Fruit fly (Drosophila melanogaster) whole organism, prepupa: ENCODE data around the gene CG10481.

ENCODE experiments used
- CG10669 ChIP-seq: fragments of 200-800 bp; sonication (Bioruptor generic); optimal IDR thresholded peaks from 3 replicates; lab custom pipeline; 2018; ENCODE audit warnings: missing biosample characterization, mild to moderate bottlenecking, missing genetic modification characterization, moderate library complexity
- CG11762 ChIP-seq: fragments of 200-800 bp; sonication (Bioruptor generic); optimal IDR thresholded peaks from 3 replicates; lab custom pipeline; 2016; ENCODE audit warnings: missing biosample characterization, missing genetic modification characterization; ENCODE audit not compliant: insufficient read depth
- CG11902 ChIP-seq: fragments of 200-800 bp; sonication (Bioruptor generic); optimal IDR thresholded peaks from 3 replicates; lab custom pipeline; 2016; ENCODE audit warnings: missing biosample characterization, missing genetic modification characterization
- CG32006 ChIP-seq: fragments of 200-800 bp; sonication (Bioruptor generic); optimal IDR thresholded peaks from 3 replicates; lab custom pipeline; 2017; ENCODE audit warnings: missing biosample characterization, mild to moderate bottlenecking, missing genetic modification characterization
- CG4318 ChIP-seq: fragments of 200-800 bp; sonication (Bioruptor generic); optimal IDR thresholded peaks from 3 replicates; lab custom pipeline; 2017; ENCODE audit warnings: missing biosample characterization, mild to moderate bottlenecking, missing genetic modification characterization
- CG9139 ChIP-seq: fragments of 200-800 bp; sonication (Bioruptor generic); optimal IDR thresholded peaks from 3 replicates; lab custom pipeline; 2017; ENCODE audit warnings: missing biosample characterization, mild to moderate bottlenecking, missing genetic modification characterization
- Hr38 ChIP-seq: sonication (Bioruptor generic); optimal IDR thresholded peaks from 2 replicates; lab custom pipeline; 2016; ENCODE audit warnings: missing biosample characterization, missing genetic modification characterization
- Hr39 ChIP-seq: fragments of 200-800 bp; sonication (Bioruptor generic); optimal IDR thresholded peaks from 2 replicates; lab custom pipeline; 2016; ENCODE audit warnings: missing biosample characterization, missing genetic modification characterization
- Sox14 ChIP-seq: fragments of 200-800 bp; sonication (Bioruptor generic); optimal IDR thresholded peaks from 3 replicates; lab custom pipeline; 2016; ENCODE audit warnings: missing biosample characterization, missing genetic modification characterization
- fd59A ChIP-seq: fragments of 200-800 bp; sonication (Bioruptor generic); optimal IDR thresholded peaks from 2 replicates; lab custom pipeline; 2017; ENCODE audit warnings: missing biosample characterization, mild to moderate bottlenecking, missing genetic modification characterization, missing genetic modification reagents

- no peak for TF ChIP-seq CG9139
- TF ChIP-seq CG32006 = no peak
- no peak for TF ChIP-seq CG4318 (GFP tag; lab: Kevin White, UChicago)
- no peak for TF ChIP-seq CG11762 (GFP tag; lab: Kevin White, UChicago)
- no peak for TF ChIP-seq Hr38 (GFP tag; lab: Kevin White, UChicago)
- no peak for TF ChIP-seq Hr39 (GFP tag; lab: Kevin White, UChicago)
- TF ChIP-seq CG10669 (GFP tag; lab: Kevin White, UChicago) = no peak
- TF ChIP-seq fd59A (GFP tag; lab: Kevin White, UChicago) = no peak
- TF ChIP-seq Sox14 = no peak
- no peak for TF ChIP-seq CG11902 (GFP tag; lab: Kevin White, UChicago)
Measured at dm6 chr2L:19913416-19913815, 21.1 kb upstream of the CG10481 start, which contains the start of gene TotE.
